Worm (Caenorhabditis elegans) whole organism, L2 larva: ENCODE data around the gene rsp-4.

ENCODE experiments used
- F13H6.1 ChIP-seq: sonication (generic microtip); optimal IDR thresholded peaks from 2 replicates; lab custom pipeline; 2016; ENCODE audit warnings: missing genetic modification characterization, missing compliant biosample characterization
- aly-2 ChIP-seq: fragments of 150-350 bp; optimal IDR thresholded peaks from 2 replicates; lab custom pipeline; 2014; ENCODE audit warnings: missing biosample characterization, missing genetic modification characterization
- ceh-16 ChIP-seq: fragments of 150-350 bp; optimal IDR thresholded peaks from 2 replicates; lab custom pipeline; 2014; ENCODE audit warnings: missing biosample characterization, missing genetic modification characterization
- dmd-4 ChIP-seq: sonication (generic microtip); optimal IDR thresholded peaks from 2 replicates; lab custom pipeline; 2017; ENCODE audit warnings: missing biosample characterization, missing genetic modification characterization
- fos-1 ChIP-seq: fragments of 150-350 bp; optimal IDR thresholded peaks from 2 replicates; lab custom pipeline; 2014; ENCODE audit warnings: missing biosample characterization, missing genetic modification characterization
- nhr-10 ChIP-seq: sonication (generic microtip); optimal IDR thresholded peaks from 2 replicates; lab custom pipeline; 2017; ENCODE audit warnings: missing biosample characterization, missing genetic modification characterization
- nhr-11 ChIP-seq: fragments of 150-350 bp; optimal IDR thresholded peaks from 2 replicates; lab custom pipeline; 2014; ENCODE audit warnings: missing biosample characterization, missing genetic modification characterization
- nhr-12 ChIP-seq: fragments of 150-350 bp; optimal IDR thresholded peaks from 2 replicates; lab custom pipeline; 2014; ENCODE audit warnings: missing biosample characterization, missing genetic modification characterization
- nhr-237 ChIP-seq: fragments of 150-350 bp; optimal IDR thresholded peaks from 2 replicates; lab custom pipeline; 2014; ENCODE audit warnings: missing biosample characterization, missing genetic modification characterization
- unc-55 ChIP-seq: fragments of 150-350 bp; sonication (generic microtip); optimal IDR thresholded peaks from 3 replicates; lab custom pipeline; 2014; ENCODE audit warnings: missing biosample characterization, missing genetic modification reagents, missing genetic modification characterization

DNA sequence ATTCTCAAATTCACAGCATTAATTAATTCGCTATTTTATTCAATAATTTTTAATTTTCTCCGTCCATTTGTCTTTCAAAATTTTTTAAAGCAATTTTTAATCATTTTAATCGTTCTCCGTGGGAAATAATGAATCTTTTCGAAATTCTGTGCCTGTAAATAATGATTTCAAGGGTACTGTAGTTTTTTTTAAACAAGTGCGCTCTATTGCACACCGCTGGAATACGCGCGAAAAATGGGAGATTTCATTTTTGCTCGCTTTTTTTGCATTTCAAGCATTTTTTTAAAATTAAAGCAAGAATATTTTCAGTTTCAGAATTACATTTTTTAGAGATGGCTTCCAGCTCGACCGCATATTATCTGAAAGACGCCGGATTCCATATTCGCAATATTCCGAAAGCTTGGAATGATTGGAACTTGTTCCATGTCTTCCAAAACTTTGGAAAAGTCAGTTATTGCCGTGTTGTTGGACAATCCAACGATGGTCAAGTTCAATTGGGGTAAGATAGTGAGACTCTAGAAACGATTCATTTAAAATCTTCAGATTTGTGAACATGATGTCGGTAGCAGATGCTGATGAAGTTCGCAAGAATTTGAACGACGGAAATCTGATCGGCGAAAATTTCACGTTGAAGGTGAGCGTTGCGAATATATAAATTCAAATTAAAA, 32.4 kb upstream of the rsp-4 start, which contains the start of gene tofu-6:
- TF ChIP-seq nhr-237 (tag; lab: Kevin White, UChicago) = no peak
- TF ChIP-seq nhr-12 (tag; lab: Kevin White, UChicago) = no peak
- TF ChIP-seq nhr-11 (tag; lab: Kevin White, UChicago) = no peak
- TF ChIP-seq ceh-16 (tag; lab: Kevin White, UChicago) = no peak
- no peak for TF ChIP-seq fos-1 (tag; lab: Kevin White, UChicago)
- no peak for TF ChIP-seq nhr-10 (tag; lab: Kevin White, UChicago)
- no peak for TF ChIP-seq dmd-4 (tag; lab: Kevin White, UChicago)
- TF ChIP-seq unc-55 (GFP tag; lab: Kevin White, UChicago) = no peak
- TF ChIP-seq F13H6.1 (tag; lab: Kevin White, UChicago) = no peak
- TF ChIP-seq aly-2 (tag; lab: Kevin White, UChicago) = no peak
